Worm (Caenorhabditis elegans) whole organism, L1 larva: ENCODE measurements around the gene F35A5.2.

ENCODE experiments used
- egl-27 ChIP-seq, 2 experiments: fragments of 150-350 bp in 1 of 2; sonication (generic microtip); optimal IDR thresholded peaks; 3 replicates each; lab custom pipeline; 2017 to 2018; ENCODE audit warnings: missing biosample characterization in 2 of 2, missing genetic modification characterization in 2 of 2, missing genetic modification reagents in 2 of 2
- elt-2 ChIP-seq: sonication (generic microtip); optimal IDR thresholded peaks from 2 replicates; lab custom pipeline; 2016; ENCODE audit warnings: missing genetic modification characterization, mild to moderate bottlenecking, inconsistent platforms, missing compliant biosample characterization, missing genetic modification reagents
- lsy-2 ChIP-seq, 2 experiments: fragments of 150-350 bp; optimal IDR thresholded peaks; 2 replicates each; lab custom pipeline; 2014; ENCODE audit warnings: missing biosample characterization in 2 of 2, missing genetic modification characterization in 2 of 2
- nhr-237 ChIP-seq: fragments of 150-350 bp; optimal IDR thresholded peaks from 2 replicates; lab custom pipeline; 2014; ENCODE audit warnings: missing biosample characterization, missing genetic modification characterization

- TF ChIP-seq elt-2 (tag; lab: Kevin White, UChicago) (no peak), egl-27 (tag; optimal IDR thresholded peaks at IDR 0.05; lab: Kevin White, UChicago) (no peak), lsy-2 (tag; optimal IDR thresholded peaks at IDR 0.05; lab: Kevin White, UChicago) (no peak), nhr-237 (no peak)
These were observed 22.4 kb downstream of the F35A5.2 start for ce11 chrX:3827311-3827710.
